Fruit fly (Drosophila melanogaster): ENCODE data around the gene FER.

FER gene

DNA sequence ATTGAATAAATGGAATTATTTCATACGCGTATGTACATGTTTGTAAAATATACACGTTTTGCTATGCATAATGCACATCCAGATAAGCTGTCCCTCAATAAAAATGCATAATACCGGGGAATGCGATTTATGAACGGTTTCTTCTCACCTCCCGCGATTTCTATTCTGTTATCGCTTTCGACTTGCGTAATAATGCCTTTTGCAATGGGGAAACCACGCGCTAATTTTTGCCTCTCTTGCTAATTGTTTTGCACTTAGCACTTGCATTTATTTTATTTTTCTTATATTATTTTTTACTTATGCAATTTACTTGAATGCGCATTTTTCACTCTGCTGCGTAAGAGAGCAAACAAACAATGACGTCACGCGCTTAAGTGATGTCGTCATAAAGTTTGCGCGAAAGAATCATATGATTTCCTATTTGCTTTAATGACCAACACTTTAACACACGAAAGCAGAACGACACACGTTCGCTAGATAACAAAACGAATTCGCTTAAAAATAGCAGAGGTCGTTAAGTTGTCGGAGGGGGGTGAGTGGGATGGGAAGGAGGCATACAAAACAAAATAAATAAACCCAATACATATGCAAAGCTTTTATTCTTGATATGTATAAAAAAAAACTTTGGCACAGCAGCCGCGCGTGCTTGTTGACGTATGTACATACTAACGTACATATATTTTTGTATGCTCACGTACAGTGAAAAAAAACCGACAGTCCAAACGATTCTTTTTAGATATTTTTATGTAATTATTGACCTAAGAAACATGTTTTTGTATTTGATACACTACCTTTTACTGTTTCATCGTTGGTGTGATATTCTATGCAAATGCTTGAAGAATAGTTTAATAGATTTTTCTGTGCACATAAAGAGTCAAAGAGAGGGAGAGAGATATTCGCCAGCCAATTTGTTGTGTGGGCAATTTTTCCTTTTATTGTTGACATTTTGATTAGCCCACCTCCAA, 42.6 kb downstream of the FER start (continued):
- TF ChIP-seq sc (optimal IDR thresholded peaks at IDR 0.05) = no peak
- TF ChIP-seq sc (GFP tag; optimal IDR thresholded peaks at IDR 0.05) = peak; percentile 8
- TF ChIP-seq CG2678 (tag; optimal IDR thresholded peaks at IDR 0.05) = peak; percentile 84
- TF ChIP-seq CG11560 (tag; IDR thresholded peaks at IDR 0.05) = no peak
- peak; percentile 69 for TF ChIP-seq CG12155 (GFP tag; optimal IDR thresholded peaks at IDR 0.05)
- TF ChIP-seq p53 (GFP tag; optimal IDR thresholded peaks at IDR 0.05) = no peak
- no peak for TF ChIP-seq HLH3B (GFP tag; IDR thresholded peaks at IDR 0.05)
- TF ChIP-seq CG10565 (GFP tag; optimal IDR thresholded peaks at IDR 0.05) = no peak
- TF ChIP-seq CG1792 (GFP tag; optimal IDR thresholded peaks at IDR 0.05) = peak; percentile 49
- TF ChIP-seq CG34224 (GFP tag; IDR thresholded peaks at IDR 0.05; ENCODE audit: partially characterized antibody) = no peak
- TF ChIP-seq CG6813 (GFP tag; optimal IDR thresholded peaks at IDR 0.05) = peak; percentile 72
- peak; percentile 42 for TF ChIP-seq CG12744 (GFP tag; optimal IDR thresholded peaks at IDR 0.05)
- no peak for TF ChIP-seq CG17328 (GFP tag; IDR thresholded peaks at IDR 0.05)
- TF ChIP-seq CG10147 (GFP tag; optimal IDR thresholded peaks at IDR 0.05) = peak; percentile 65
- no peak for TF ChIP-seq CG17612 (GFP tag; IDR thresholded peaks at IDR 0.05)
- TF ChIP-seq jing (GFP tag; optimal IDR thresholded peaks at IDR 0.05) = peak; percentile 23
- TF ChIP-seq CG5245 (GFP tag; optimal IDR thresholded peaks at IDR 0.05) = peak; percentile 4
- TF ChIP-seq CG11695 (GFP tag; IDR thresholded peaks at IDR 0.05) = no peak
- peak; percentile 32 for TF ChIP-seq CG12942 (GFP tag; optimal IDR thresholded peaks at IDR 0.05)
- TF ChIP-seq sob (GFP tag; IDR thresholded peaks at IDR 0.05) = no peak
- no peak for TF ChIP-seq stwl (tag; optimal IDR thresholded peaks at IDR 0.05)
- peak; percentile 19 for TF ChIP-seq ewg (GFP tag; optimal IDR thresholded peaks at IDR 0.05)
- TF ChIP-seq CG15011 (GFP tag; optimal IDR thresholded peaks at IDR 0.05) = peak; percentile 52
- TF ChIP-seq oc (tag; optimal IDR thresholded peaks at IDR 0.05) = no peak
- no peak for TF ChIP-seq Spps (tag; optimal IDR thresholded peaks at IDR 0.05)
- TF ChIP-seq CG7556 (GFP tag; optimal IDR thresholded peaks at IDR 0.05) = peak; percentile 70
- peak; percentile 13 for TF ChIP-seq odd (GFP tag; optimal IDR thresholded peaks at IDR 0.05)
- no peak for TF ChIP-seq CG3407 (GFP tag; optimal IDR thresholded peaks at IDR 0.05)
- TF ChIP-seq NfI (GFP tag; optimal IDR thresholded peaks at IDR 0.05) = peak; percentile 50
- TF ChIP-seq NK7.1 (GFP tag; optimal IDR thresholded peaks at IDR 0.05) = peak; percentile 53
- TF ChIP-seq org-1 (GFP tag; optimal IDR thresholded peaks at IDR 0.05) = peak; percentile 36
- TF ChIP-seq CG2199 (GFP tag; IDR thresholded peaks at IDR 0.05) = no peak
- TF ChIP-seq NFAT (GFP tag; IDR thresholded peaks at IDR 0.05) = no peak
- peak; percentile 46 for TF ChIP-seq Oli (tag; optimal IDR thresholded peaks at IDR 0.05)
- TF ChIP-seq dpn (GFP tag; optimal IDR thresholded peaks at IDR 0.05) = peak; percentile 63 to 71
- peak; percentile 5 for TF ChIP-seq emc (GFP tag; optimal IDR thresholded peaks at IDR 0.05)
- peak; percentile 6 for TF ChIP-seq CrebB (tag; optimal IDR thresholded peaks at IDR 0.05)
- TF ChIP-seq Dad (GFP tag; optimal IDR thresholded peaks at IDR 0.05) = no peak
- no peak for TF ChIP-seq klu (GFP tag; IDR thresholded peaks at IDR 0.05)
- TF ChIP-seq CG1603 (tag; optimal IDR thresholded peaks at IDR 0.05) = peak; percentile 19
- TF ChIP-seq Drgx (GFP tag; IDR thresholded peaks at IDR 0.05) = no peak
- peak; percentile 59 for TF ChIP-seq CG6854 (GFP tag; optimal IDR thresholded peaks at IDR 0.05)
- no peak for TF ChIP-seq bigmax (GFP tag; optimal IDR thresholded peaks at IDR 0.05)
- TF ChIP-seq CG17186 (GFP tag; optimal IDR thresholded peaks at IDR 0.05) = no peak
- TF ChIP-seq CG2116 (GFP tag; optimal IDR thresholded peaks at IDR 0.05) = peak; percentile 25
- no peak for TF ChIP-seq dan (GFP tag; IDR thresholded peaks at IDR 0.05)
- peak; percentile 75 for TF ChIP-seq gro (GFP tag; optimal IDR thresholded peaks at IDR 0.05)
- no peak for TF ChIP-seq CG10959 (GFP tag; IDR thresholded peaks at IDR 0.05)
- no peak for TF ChIP-seq Mes4 (GFP tag; optimal IDR thresholded peaks at IDR 0.05)
- TF ChIP-seq ash1 (GFP tag; optimal IDR thresholded peaks at IDR 0.05) = no peak

Data from whole organism, embryonic.